Worm (Caenorhabditis elegans) whole organism, L1 larva: ENCODE results near the gene spp-4.

ENCODE experiments used
- ceh-82 ChIP-seq, 3 experiments: fragments of 150-350 bp in 1 of 3; sonication (generic microtip) in 2 of 3; optimal IDR thresholded peaks; 2 replicates each; lab custom pipeline; 2014 to 2017; ENCODE audit warnings: missing biosample characterization in 3 of 3, missing genetic modification characterization in 3 of 3
- dpl-1 ChIP-seq, 3 experiments: fragments of 150-350 bp in 2 of 3; sonication (generic microtip) in 1 of 3; optimal IDR thresholded peaks; 2 replicates each; lab custom pipeline; 2014 to 2017; ENCODE audit warnings: missing biosample characterization in 3 of 3, missing genetic modification characterization in 3 of 3, missing genetic modification reagents in 3 of 3
- fkh-10 ChIP-seq: sonication (generic microtip); optimal IDR thresholded peaks from 2 replicates; lab custom pipeline; 2017; ENCODE audit warnings: missing biosample characterization, missing genetic modification reagents, missing genetic modification characterization
- nhr-11 ChIP-seq: fragments of 150-350 bp; optimal IDR thresholded peaks from 2 replicates; lab custom pipeline; 2014; ENCODE audit warnings: missing biosample characterization, missing genetic modification characterization
- nhr-237 ChIP-seq: fragments of 150-350 bp; optimal IDR thresholded peaks from 2 replicates; lab custom pipeline; 2014; ENCODE audit warnings: missing biosample characterization, missing genetic modification characterization
- nhr-76 ChIP-seq: sonication (generic microtip); optimal IDR thresholded peaks from 2 replicates; lab custom pipeline; 2017; ENCODE audit warnings: missing biosample characterization, missing genetic modification characterization
- nhr-77 ChIP-seq: fragments of 150-350 bp; optimal IDR thresholded peaks from 2 replicates; lab custom pipeline; 2014; ENCODE audit warnings: missing biosample characterization, missing genetic modification characterization
- pag-3 ChIP-seq: sonication (generic microtip); optimal IDR thresholded peaks from 2 replicates; lab custom pipeline; 2017; ENCODE audit warnings: missing genetic modification characterization, mild to moderate bottlenecking, missing compliant biosample characterization, antibody characterized with exemption, borderline replicate concordance; ENCODE audit not compliant: insufficient read depth
- skn-1 ChIP-seq: fragments of 150-350 bp; optimal IDR thresholded peaks from 2 replicates; lab custom pipeline; 2014; ENCODE audit warnings: missing biosample characterization, missing genetic modification characterization
- unc-86 ChIP-seq: sonication (generic microtip); optimal IDR thresholded peaks from 2 replicates; lab custom pipeline; 2016; ENCODE audit warnings: missing genetic modification characterization, missing compliant biosample characterization
- zag-1 ChIP-seq: fragments of 150-350 bp; optimal IDR thresholded peaks from 2 replicates; lab custom pipeline; 2014; ENCODE audit warnings: missing biosample characterization, missing genetic modification characterization
- ztf-11 ChIP-seq, 2 experiments: sonication (generic microtip); optimal IDR thresholded peaks; 2 replicates each; lab custom pipeline; 2016 to 2017; ENCODE audit warnings: missing genetic modification characterization in 2 of 2, missing biosample characterization in 1 of 2, missing compliant biosample characterization in 1 of 2

ce11 chrX:7326967-7327651, 8.6 kb upstream of the spp-4 start, which contains the start of gene sng-1:
- no peak for TF ChIP-seq nhr-76
- no peak for TF ChIP-seq nhr-237 (tag; lab: Kevin White, UChicago)
- no peak for TF ChIP-seq ztf-11 (tag; optimal IDR thresholded peaks at IDR 0.05; lab: Kevin White, UChicago)
- TF ChIP-seq ceh-82 (tag; optimal IDR thresholded peaks at IDR 0.05; lab: Kevin White, UChicago) = peak in 1 of 3 experiments; percentile 33
- TF ChIP-seq skn-1 (tag; lab: Kevin White, UChicago) = no peak
- TF ChIP-seq nhr-11 (tag; lab: Kevin White, UChicago) = no peak
- no peak for TF ChIP-seq pag-3 (tag; lab: Kevin White, UChicago)
- no peak for TF ChIP-seq dpl-1 (GFP tag; optimal IDR thresholded peaks at IDR 0.05; lab: Kevin White, UChicago)
- TF ChIP-seq nhr-77 = no peak
- TF ChIP-seq fkh-10 (GFP tag; lab: Kevin White, UChicago) = no peak
- no peak for TF ChIP-seq zag-1 (tag; lab: Kevin White, UChicago)
- peak; percentile 12 for TF ChIP-seq unc-86 (tag; lab: Kevin White, UChicago)
